Worm (Caenorhabditis elegans) whole organism, L2 larva: ENCODE results near the gene bbln-1.

Experiments
- R02D3.7 ChIP-seq: fragments of 150-350 bp; optimal IDR thresholded peaks from 2 replicates; lab custom pipeline; 2014; ENCODE audit warnings: missing biosample characterization, missing genetic modification characterization
- aly-2 ChIP-seq: fragments of 150-350 bp; optimal IDR thresholded peaks from 2 replicates; lab custom pipeline; 2014; ENCODE audit warnings: missing biosample characterization, missing genetic modification characterization
- egl-27 ChIP-seq: sonication (generic microtip); optimal IDR thresholded peaks from 3 replicates; lab custom pipeline; 2017; ENCODE audit warnings: missing biosample characterization, missing genetic modification reagents, missing genetic modification characterization
- elt-3 ChIP-seq: sonication (generic microtip); optimal IDR thresholded peaks from 2 replicates; lab custom pipeline; 2017; ENCODE audit warnings: missing biosample characterization, missing genetic modification characterization
- lin-13 ChIP-seq: fragments of 150-350 bp; optimal IDR thresholded peaks from 2 replicates; lab custom pipeline; 2014; ENCODE audit warnings: missing biosample characterization, missing genetic modification reagents, missing genetic modification characterization
- mdl-1 ChIP-seq, 2 experiments: fragments of 150-350 bp in 1 of 2; sonication (generic microtip) in 1 of 2; optimal IDR thresholded peaks; 2 replicates each; lab custom pipeline; 2017; ENCODE audit warnings: missing biosample characterization in 2 of 2, missing genetic modification characterization in 2 of 2
- nhr-129 ChIP-seq: fragments of 150-350 bp; optimal IDR thresholded peaks from 2 replicates; lab custom pipeline; 2014; ENCODE audit warnings: missing biosample characterization, missing genetic modification characterization
- nhr-237 ChIP-seq: fragments of 150-350 bp; optimal IDR thresholded peaks from 2 replicates; lab custom pipeline; 2014; ENCODE audit warnings: missing biosample characterization, missing genetic modification characterization
- nhr-25 ChIP-seq: fragments of 150-350 bp; sonication (generic microtip); optimal IDR thresholded peaks from 3 replicates; lab custom pipeline; 2014; ENCODE audit warnings: missing biosample characterization, missing genetic modification characterization
- sem-4 ChIP-seq: fragments of 150-350 bp; optimal IDR thresholded peaks from 2 replicates; lab custom pipeline; 2014; ENCODE audit warnings: missing biosample characterization, missing genetic modification reagents, missing genetic modification characterization
- skn-1 ChIP-seq: sonication (generic microtip); optimal IDR thresholded peaks from 2 replicates; lab custom pipeline; 2017; ENCODE audit warnings: missing biosample characterization, missing genetic modification characterization
- unc-62 ChIP-seq: fragments of 150-350 bp; optimal IDR thresholded peaks from 2 replicates; lab custom pipeline; 2014; ENCODE audit warnings: missing biosample characterization, missing genetic modification reagents, missing genetic modification characterization
- zag-1 ChIP-seq: fragments of 150-350 bp; optimal IDR thresholded peaks from 2 replicates; lab custom pipeline; 2014; ENCODE audit warnings: missing biosample characterization, missing genetic modification characterization

ce11 chrX:3112946-3113427, 39.3 kb downstream of the bbln-1 start, which contains the start of gene gpd-3:
- no peak for TF ChIP-seq skn-1 (tag; lab: Kevin White, UChicago)
- TF ChIP-seq aly-2 (tag; lab: Kevin White, UChicago) = no peak
- no peak for TF ChIP-seq elt-3 (tag; lab: Kevin White, UChicago)
- TF ChIP-seq zag-1 (tag; lab: Kevin White, UChicago) = no peak
- no peak for TF ChIP-seq nhr-25 (tag; lab: Kevin White, UChicago)
- no peak for TF ChIP-seq mdl-1 (tag; optimal IDR thresholded peaks at IDR 0.05; lab: Kevin White, UChicago)
- peak; percentile 13 for TF ChIP-seq nhr-129 (tag; lab: Kevin White, UChicago)
- no peak for TF ChIP-seq egl-27 (tag; lab: Kevin White, UChicago)
- TF ChIP-seq unc-62 = no peak
- TF ChIP-seq sem-4 (tag; lab: Kevin White, UChicago) = no peak
- TF ChIP-seq R02D3.7 (tag; lab: Kevin White, UChicago) = no peak
- TF ChIP-seq lin-13 (GFP tag; lab: Kevin White, UChicago) = no peak
- TF ChIP-seq nhr-237 (tag; lab: Kevin White, UChicago) = no peak
